Worm (Caenorhabditis elegans) whole organism, L1 larva: ENCODE measurements around the gene C05E4.12.

Experiments
- C16A3.4 ChIP-seq: fragments of 150-350 bp; optimal IDR thresholded peaks from 2 replicates; lab custom pipeline; 2014; ENCODE audit warnings: missing biosample characterization, missing genetic modification characterization
- C34B4.2 ChIP-seq: sonication (generic microtip); optimal IDR thresholded peaks from 2 replicates; lab custom pipeline; 2017; ENCODE audit warnings: mild to moderate bottlenecking, missing genetic modification characterization, missing compliant biosample characterization
- F16B12.6 ChIP-seq: fragments of 150-350 bp; optimal IDR thresholded peaks from 2 replicates; lab custom pipeline; 2014; ENCODE audit warnings: missing biosample characterization, missing genetic modification characterization
- Y116A8C.19 ChIP-seq: sonication (generic microtip); optimal IDR thresholded peaks from 2 replicates; lab custom pipeline; 2016; ENCODE audit warnings: missing compliant biosample characterization, missing genetic modification characterization, borderline replicate concordance
- aha-1 ChIP-seq: fragments of 150-350 bp; optimal IDR thresholded peaks from 2 replicates; lab custom pipeline; 2014; ENCODE audit warnings: missing biosample characterization, missing genetic modification characterization
- alr-1 ChIP-seq: fragments of 200-800 bp; sonication (Bioruptor generic); optimal IDR thresholded peaks from 2 replicates; lab custom pipeline; 2018; ENCODE audit warnings: borderline replicate concordance, mild to moderate bottlenecking, missing genetic modification characterization, missing compliant biosample characterization
- aly-2 ChIP-seq: fragments of 150-350 bp; optimal IDR thresholded peaks from 2 replicates; lab custom pipeline; 2014; ENCODE audit warnings: missing biosample characterization, missing genetic modification characterization
- ama-1 ChIP-seq: fragments of 150-350 bp; optimal IDR thresholded peaks from 2 replicates; lab custom pipeline; 2014
- ceh-63 ChIP-seq: fragments of 200-800 bp; sonication (Bioruptor generic); optimal IDR thresholded peaks from 2 replicates; lab custom pipeline; 2018; ENCODE audit warnings: mild to moderate bottlenecking, missing genetic modification characterization, missing compliant biosample characterization
- ceh-8 ChIP-seq: fragments of 200-800 bp; sonication (Bioruptor generic); optimal IDR thresholded peaks from 2 replicates; lab custom pipeline; 2018; ENCODE audit warnings: mild to moderate bottlenecking, missing genetic modification characterization, moderate library complexity, missing compliant biosample characterization
- ceh-82 ChIP-seq, 3 experiments: fragments of 150-350 bp in 1 of 3; sonication (generic microtip) in 2 of 3; optimal IDR thresholded peaks; 2 replicates each; lab custom pipeline; 2014 to 2017; ENCODE audit warnings: missing biosample characterization in 3 of 3, missing genetic modification characterization in 3 of 3
- ceh-88 ChIP-seq: fragments of 200-800 bp; sonication (Bioruptor generic); IDR thresholded peaks from 2 replicates; pipeline ENCODE4 v1.3.6; 2022; ENCODE audit warnings: missing genetic modification characterization, missing compliant biosample characterization
- ces-1 ChIP-seq: fragments of 150-350 bp; optimal IDR thresholded peaks from 2 replicates; lab custom pipeline; 2014; ENCODE audit warnings: missing biosample characterization, missing genetic modification reagents, missing genetic modification characterization
- dsc-1 ChIP-seq: sonication (generic microtip); optimal IDR thresholded peaks from 2 replicates; lab custom pipeline; 2016; ENCODE audit warnings: mild to moderate bottlenecking, missing genetic modification characterization, missing compliant biosample characterization
- efl-1 ChIP-seq, 4 experiments: fragments of 150-350 bp; optimal IDR thresholded peaks in 3 of 4; peaks in 1 of 4; 1 replicate in 1 of 4; 2 replicates in 3 of 4; lab custom pipeline; 2014; ENCODE audit warnings: missing biosample characterization in 2 of 4, missing genetic modification characterization in 2 of 4, missing genetic modification reagents in 2 of 4
- egl-27 ChIP-seq, 2 experiments: fragments of 150-350 bp in 1 of 2; sonication (generic microtip); optimal IDR thresholded peaks; 3 replicates each; lab custom pipeline; 2017 to 2018; ENCODE audit warnings: missing biosample characterization in 2 of 2, missing genetic modification characterization in 2 of 2, missing genetic modification reagents in 2 of 2
- ets-5 ChIP-seq: fragments of 200-800 bp; sonication (Bioruptor generic); IDR thresholded peaks from 2 replicates; pipeline ENCODE4 v1.3.6; 2022; ENCODE audit warnings: missing genetic modification characterization, missing compliant biosample characterization
- fkh-10 ChIP-seq: sonication (generic microtip); optimal IDR thresholded peaks from 2 replicates; lab custom pipeline; 2017; ENCODE audit warnings: missing biosample characterization, missing genetic modification reagents, missing genetic modification characterization
- fkh-8 ChIP-seq: sonication (generic microtip); optimal IDR thresholded peaks from 2 replicates; lab custom pipeline; 2016; ENCODE audit warnings: mild to moderate bottlenecking, missing genetic modification characterization, missing compliant biosample characterization
- grh-1 ChIP-seq: fragments of 200-800 bp; sonication (Bioruptor generic); IDR thresholded peaks from 2 replicates; pipeline ENCODE4 v1.3.6; 2022; ENCODE audit warnings: missing genetic modification reagents, missing genetic modification characterization, missing compliant biosample characterization
- hlh-17 ChIP-seq: fragments of 200-800 bp; sonication (Bioruptor generic); optimal IDR thresholded peaks from 2 replicates; lab custom pipeline; 2018; ENCODE audit warnings: missing genetic modification characterization, mild to moderate bottlenecking, missing compliant biosample characterization, moderate library complexity, borderline replicate concordance
- hlh-4 ChIP-seq: sonication (generic microtip); optimal IDR thresholded peaks from 2 replicates; lab custom pipeline; 2016; ENCODE audit warnings: mild to moderate bottlenecking, missing genetic modification characterization, missing compliant biosample characterization
- irx-1 ChIP-seq: sonication (generic microtip); optimal IDR thresholded peaks from 2 replicates; lab custom pipeline; 2016; ENCODE audit warnings: missing genetic modification characterization, missing compliant biosample characterization
- isw-1 ChIP-seq: fragments of 200-800 bp; sonication (Bioruptor generic); IDR thresholded peaks from 2 replicates; pipeline ENCODE4 v1.3.6; 2022; ENCODE audit warnings: missing genetic modification characterization, missing compliant biosample characterization
- jun-1 ChIP-seq: fragments of 150-350 bp; optimal IDR thresholded peaks from 2 replicates; lab custom pipeline; 2014; ENCODE audit warnings: missing biosample characterization, missing genetic modification reagents, missing genetic modification characterization
- lin-13 ChIP-seq: fragments of 150-350 bp; optimal IDR thresholded peaks from 2 replicates; lab custom pipeline; 2014; ENCODE audit warnings: missing biosample characterization, missing genetic modification reagents, missing genetic modification characterization
- lin-14 ChIP-seq: fragments of 200-800 bp; sonication (Bioruptor generic); optimal IDR thresholded peaks from 2 replicates; lab custom pipeline; 2018; ENCODE audit warnings: mild to moderate bottlenecking, missing genetic modification characterization, moderate library complexity, missing compliant biosample characterization
- lin-15B ChIP-seq: fragments of 150-350 bp; sonication (generic microtip); optimal IDR thresholded peaks from 3 replicates; lab custom pipeline; 2014; ENCODE audit warnings: missing biosample characterization, missing genetic modification characterization
- lin-35 ChIP-seq, 2 experiments: fragments of 150-350 bp; optimal IDR thresholded peaks; 2 replicates each; lab custom pipeline; 2014; ENCODE audit warnings: missing biosample characterization in 2 of 2, missing genetic modification characterization in 2 of 2, missing genetic modification reagents in 2 of 2
- lsy-2 ChIP-seq, 2 experiments: fragments of 150-350 bp; optimal IDR thresholded peaks; 2 replicates each; lab custom pipeline; 2014; ENCODE audit warnings: missing biosample characterization in 2 of 2, missing genetic modification characterization in 2 of 2
- mab-9 ChIP-seq: fragments of 200-800 bp; sonication (Bioruptor generic); IDR thresholded peaks from 2 replicates; pipeline ENCODE4 v1.3.6; 2022; ENCODE audit warnings: missing genetic modification reagents, missing genetic modification characterization, missing compliant biosample characterization
- mef-2 ChIP-seq: fragments of 150-350 bp; optimal IDR thresholded peaks from 2 replicates; lab custom pipeline; 2014; ENCODE audit warnings: missing biosample characterization, missing genetic modification characterization
- mep-1 ChIP-seq: fragments of 150-350 bp; optimal IDR thresholded peaks from 2 replicates; lab custom pipeline; 2014; ENCODE audit warnings: missing biosample characterization, missing genetic modification characterization
- nhr-11 ChIP-seq: fragments of 150-350 bp; optimal IDR thresholded peaks from 2 replicates; lab custom pipeline; 2014; ENCODE audit warnings: missing biosample characterization, missing genetic modification characterization
- nhr-20 ChIP-seq: sonication (generic microtip); optimal IDR thresholded peaks from 2 replicates; lab custom pipeline; 2016; ENCODE audit warnings: mild to moderate bottlenecking, missing genetic modification characterization, missing compliant biosample characterization
- nhr-237 ChIP-seq: fragments of 150-350 bp; optimal IDR thresholded peaks from 2 replicates; lab custom pipeline; 2014; ENCODE audit warnings: missing biosample characterization, missing genetic modification characterization
- nhr-71 ChIP-seq: sonication (generic microtip); optimal IDR thresholded peaks from 2 replicates; lab custom pipeline; 2016; ENCODE audit warnings: mild to moderate bottlenecking, missing genetic modification characterization, moderate library complexity, missing compliant biosample characterization
- nhr-76 ChIP-seq: sonication (generic microtip); optimal IDR thresholded peaks from 2 replicates; lab custom pipeline; 2017; ENCODE audit warnings: missing biosample characterization, missing genetic modification characterization
- nhr-77 ChIP-seq: fragments of 150-350 bp; optimal IDR thresholded peaks from 2 replicates; lab custom pipeline; 2014; ENCODE audit warnings: missing biosample characterization, missing genetic modification characterization
- nhr-84 ChIP-seq: sonication (generic microtip); optimal IDR thresholded peaks from 2 replicates; lab custom pipeline; 2017; ENCODE audit warnings: missing biosample characterization, missing genetic modification characterization
- pag-3 ChIP-seq: sonication (generic microtip); optimal IDR thresholded peaks from 2 replicates; lab custom pipeline; 2017; ENCODE audit warnings: missing genetic modification characterization, mild to moderate bottlenecking, missing compliant biosample characterization, antibody characterized with exemption, borderline replicate concordance; ENCODE audit not compliant: insufficient read depth
- pqm-1 ChIP-seq: sonication (generic microtip); optimal IDR thresholded peaks from 3 replicates; lab custom pipeline; 2017; ENCODE audit warnings: missing biosample characterization, missing genetic modification characterization
- rnt-1 ChIP-seq: sonication (generic microtip); optimal IDR thresholded peaks from 2 replicates; lab custom pipeline; 2016; ENCODE audit warnings: mild to moderate bottlenecking, missing genetic modification characterization, moderate library complexity, missing compliant biosample characterization
- snpc-4 ChIP-seq: fragments of 150-350 bp; optimal IDR thresholded peaks from 2 replicates; lab custom pipeline; 2014; ENCODE audit warnings: missing biosample characterization, missing genetic modification characterization
- snu-23 ChIP-seq: sonication (generic microtip); optimal IDR thresholded peaks from 2 replicates; lab custom pipeline; 2016; ENCODE audit warnings: missing genetic modification characterization, missing compliant biosample characterization
- sptf-1 ChIP-seq: fragments of 150-350 bp; optimal IDR thresholded peaks from 2 replicates; lab custom pipeline; 2014; ENCODE audit warnings: missing biosample characterization, missing genetic modification characterization
- sup-37 ChIP-seq: fragments of 200-800 bp; sonication (Bioruptor generic); optimal IDR thresholded peaks from 2 replicates; lab custom pipeline; 2018; ENCODE audit warnings: mild to moderate bottlenecking, missing genetic modification characterization, missing compliant biosample characterization
- swsn-7 ChIP-seq: sonication (generic microtip); optimal IDR thresholded peaks from 2 replicates; lab custom pipeline; 2016; ENCODE audit warnings: missing genetic modification characterization, missing compliant biosample characterization
- tbx-2 ChIP-seq: sonication (generic microtip); optimal IDR thresholded peaks from 2 replicates; lab custom pipeline; 2016; ENCODE audit warnings: missing genetic modification characterization, missing compliant biosample characterization
- xbp-1 ChIP-seq: sonication (generic microtip); optimal IDR thresholded peaks from 2 replicates; lab custom pipeline; 2016; ENCODE audit warnings: missing genetic modification characterization, missing compliant biosample characterization
- zip-4 ChIP-seq: fragments of 200-800 bp; sonication (Bioruptor generic); optimal IDR thresholded peaks from 2 replicates; lab custom pipeline; 2018; ENCODE audit warnings: mild to moderate bottlenecking, missing genetic modification characterization, moderate library complexity, missing compliant biosample characterization

Gene C05E4.12

ce11 chrV:726573-727483 lies 35.0 kb downstream of the C05E4.12 start:
- TF ChIP-seq rnt-1 (tag; lab: Kevin White, UChicago) (peak; percentile 64), grh-1 (GFP tag; lab: Robert Waterston, UW) (no peak), ama-1 (lab: Kevin White, UChicago) (peak; percentile 79), jun-1 (tag; lab: Kevin White, UChicago) (no peak), lin-14 (GFP tag; lab: Kevin White, UChicago) (peak; percentile 31), isw-1 (no peak), nhr-77 (no peak), sptf-1 (no peak), xbp-1 (tag; lab: Kevin White, UChicago) (no peak), ces-1 (no peak), nhr-237 (no peak), alr-1 (tag; lab: Kevin White, UChicago) (no peak), C34B4.2 (tag; lab: Kevin White, UChicago) (no peak), ets-5 (GFP tag; lab: Robert Waterston, UW) (no peak), egl-27 (tag; optimal IDR thresholded peaks at IDR 0.05; lab: Kevin White, UChicago) (no peak), fkh-8 (tag; lab: Kevin White, UChicago) (no peak), zip-4 (GFP tag; lab: Kevin White, UChicago) (no peak), efl-1 (optimal IDR thresholded peaks at IDR 0.05; lab: Kevin White, UChicago) (no peak), efl-1 (GFP tag; optimal IDR thresholded peaks at IDR 0.05 in 1 of 2; lab: Kevin White, UChicago) (peak in 1 of 2 experiments; percentile 92), nhr-20 (tag; lab: Kevin White, UChicago) (peak; percentile 7), mab-9 (GFP tag; lab: Robert Waterston, UW) (no peak), snu-23 (GFP tag; lab: Kevin White, UChicago) (peak; percentile 22), mep-1 (tag; lab: Kevin White, UChicago) (no peak), nhr-76 (no peak), lin-13 (no peak), Y116A8C.19 (tag; lab: Kevin White, UChicago) (no peak), dsc-1 (tag; lab: Kevin White, UChicago) (no peak), lin-15B (tag; lab: Kevin White, UChicago) (no peak), pqm-1 (tag; lab: Kevin White, UChicago) (no peak), ceh-8 (no peak), hlh-4 (no peak), aha-1 (tag; lab: Kevin White, UChicago) (no peak), pag-3 (tag; lab: Kevin White, UChicago) (no peak), C16A3.4 (tag; lab: Kevin White, UChicago) (no peak), ceh-88 (GFP tag; lab: Robert Waterston, UW) (peak; percentile 45), ceh-82 (tag; optimal IDR thresholded peaks at IDR 0.05; lab: Kevin White, UChicago) (no peak), fkh-10 (GFP tag; lab: Kevin White, UChicago) (no peak), tbx-2 (tag; lab: Kevin White, UChicago) (no peak), irx-1 (tag; lab: Kevin White, UChicago) (peak; percentile 2), aly-2 (tag; lab: Kevin White, UChicago) (no peak), nhr-11 (tag; lab: Kevin White, UChicago) (no peak), nhr-84 (peak; percentile 53), hlh-17 (no peak), sup-37 (GFP tag; lab: Kevin White, UChicago) (no peak), lsy-2 (tag; optimal IDR thresholded peaks at IDR 0.05; lab: Kevin White, UChicago) (peak in 1 of 2 experiments; percentile 25), swsn-7 (tag; lab: Kevin White, UChicago) (no peak), snpc-4 (tag; lab: Kevin White, UChicago) (no peak), ceh-63 (GFP tag; lab: Kevin White, UChicago) (no peak), mef-2 (tag; lab: Kevin White, UChicago) (no peak), lin-35 (GFP tag; optimal IDR thresholded peaks at IDR 0.05; lab: Kevin White, UChicago) (no peak), nhr-71 (tag; lab: Kevin White, UChicago) (peak; percentile 50), F16B12.6 (tag; lab: Kevin White, UChicago) (no peak)
